Worm (Caenorhabditis elegans) whole organism, L2 larva: Measurements from ENCODE around the gene F10D7.3.
A peak's percentile ranks its signal among the peaks of the same experiment; 100 is the strongest.

Source experiments
- C34F6.9 ChIP-seq: fragments of 150-350 bp; optimal IDR thresholded peaks from 2 replicates; lab custom pipeline; 2014; ENCODE audit warnings: missing biosample characterization, missing genetic modification characterization
- R02D3.7 ChIP-seq: fragments of 150-350 bp; optimal IDR thresholded peaks from 2 replicates; lab custom pipeline; 2014; ENCODE audit warnings: missing biosample characterization, missing genetic modification characterization
- Y55F3AM.14 ChIP-seq: fragments of 200-800 bp; sonication (Bioruptor generic); optimal IDR thresholded peaks from 2 replicates; lab custom pipeline; 2018; ENCODE audit warnings: mild to moderate bottlenecking, missing genetic modification characterization, missing compliant biosample characterization
- ZK546.5 ChIP-seq: sonication (generic microtip); optimal IDR thresholded peaks from 2 replicates; lab custom pipeline; 2017; ENCODE audit warnings: missing biosample characterization, missing genetic modification characterization
- alr-1 ChIP-seq: fragments of 150-350 bp; optimal IDR thresholded peaks from 2 replicates; lab custom pipeline; 2014; ENCODE audit warnings: missing biosample characterization, missing genetic modification characterization
- aly-2 ChIP-seq: fragments of 150-350 bp; optimal IDR thresholded peaks from 2 replicates; lab custom pipeline; 2014; ENCODE audit warnings: missing biosample characterization, missing genetic modification characterization
- blmp-1 ChIP-seq: sonication (generic microtip); optimal IDR thresholded peaks from 2 replicates; lab custom pipeline; 2017; ENCODE audit warnings: missing genetic modification characterization, mild to moderate bottlenecking, missing compliant biosample characterization, antibody characterized with exemption, moderate library complexity; ENCODE audit not compliant: insufficient read depth
- ceh-16 ChIP-seq: fragments of 150-350 bp; optimal IDR thresholded peaks from 2 replicates; lab custom pipeline; 2014; ENCODE audit warnings: missing biosample characterization, missing genetic modification characterization
- ceh-82 ChIP-seq: fragments of 150-350 bp; optimal IDR thresholded peaks from 2 replicates; lab custom pipeline; 2014; ENCODE audit warnings: missing biosample characterization, missing genetic modification characterization
- crh-2 ChIP-seq: sonication (generic microtip); optimal IDR thresholded peaks from 2 replicates; lab custom pipeline; 2017; ENCODE audit warnings: missing biosample characterization, missing genetic modification characterization
- dmd-4 ChIP-seq: sonication (generic microtip); optimal IDR thresholded peaks from 2 replicates; lab custom pipeline; 2017; ENCODE audit warnings: missing biosample characterization, missing genetic modification characterization
- egl-27 ChIP-seq: sonication (generic microtip); optimal IDR thresholded peaks from 3 replicates; lab custom pipeline; 2017; ENCODE audit warnings: missing biosample characterization, missing genetic modification reagents, missing genetic modification characterization
- elt-1 ChIP-seq: fragments of 150-350 bp; optimal IDR thresholded peaks from 2 replicates; lab custom pipeline; 2014; ENCODE audit warnings: missing biosample characterization, missing genetic modification characterization
- elt-3 ChIP-seq: sonication (generic microtip); optimal IDR thresholded peaks from 2 replicates; lab custom pipeline; 2017; ENCODE audit warnings: missing biosample characterization, missing genetic modification characterization
- fos-1 ChIP-seq: fragments of 150-350 bp; optimal IDR thresholded peaks from 2 replicates; lab custom pipeline; 2014; ENCODE audit warnings: missing biosample characterization, missing genetic modification characterization
- lin-11 ChIP-seq: fragments of 150-350 bp; sonication (generic microtip); optimal IDR thresholded peaks from 2 replicates; lab custom pipeline; 2014; ENCODE audit warnings: missing biosample characterization, missing genetic modification characterization, inconsistent platforms, mixed read lengths
- lin-13 ChIP-seq: fragments of 150-350 bp; optimal IDR thresholded peaks from 2 replicates; lab custom pipeline; 2014; ENCODE audit warnings: missing biosample characterization, missing genetic modification reagents, missing genetic modification characterization
- lin-39 ChIP-seq: fragments of 150-350 bp; optimal IDR thresholded peaks from 2 replicates; lab custom pipeline; 2014; ENCODE audit warnings: missing biosample characterization, missing genetic modification reagents, missing genetic modification characterization
- lsy-2 ChIP-seq, 2 experiments: fragments of 150-350 bp in 1 of 2; sonication (generic microtip) in 1 of 2; optimal IDR thresholded peaks; 2 replicates each; lab custom pipeline; 2014 to 2017; ENCODE audit warnings: missing biosample characterization in 2 of 2, missing genetic modification characterization in 2 of 2
- mab-5 ChIP-seq: fragments of 150-350 bp; optimal IDR thresholded peaks from 2 replicates; lab custom pipeline; 2014; ENCODE audit warnings: missing biosample characterization, missing genetic modification characterization
- mdl-1 ChIP-seq, 2 experiments: fragments of 150-350 bp in 1 of 2; sonication (generic microtip) in 1 of 2; optimal IDR thresholded peaks; 2 replicates each; lab custom pipeline; 2017; ENCODE audit warnings: missing biosample characterization in 2 of 2, missing genetic modification characterization in 2 of 2
- nhr-10 ChIP-seq: sonication (generic microtip); optimal IDR thresholded peaks from 2 replicates; lab custom pipeline; 2017; ENCODE audit warnings: missing biosample characterization, missing genetic modification characterization
- nhr-129 ChIP-seq: fragments of 150-350 bp; optimal IDR thresholded peaks from 2 replicates; lab custom pipeline; 2014; ENCODE audit warnings: missing biosample characterization, missing genetic modification characterization
- nhr-21 ChIP-seq: fragments of 150-350 bp; optimal IDR thresholded peaks from 2 replicates; lab custom pipeline; 2014; ENCODE audit warnings: missing biosample characterization, missing genetic modification characterization
- nhr-23 ChIP-seq: fragments of 150-350 bp; optimal IDR thresholded peaks from 2 replicates; lab custom pipeline; 2014; ENCODE audit warnings: missing biosample characterization, missing genetic modification reagents, missing genetic modification characterization
- nhr-237 ChIP-seq: fragments of 150-350 bp; optimal IDR thresholded peaks from 2 replicates; lab custom pipeline; 2014; ENCODE audit warnings: missing biosample characterization, missing genetic modification characterization
- nhr-25 ChIP-seq: fragments of 150-350 bp; sonication (generic microtip); optimal IDR thresholded peaks from 3 replicates; lab custom pipeline; 2014; ENCODE audit warnings: missing biosample characterization, missing genetic modification characterization
- nhr-6 ChIP-seq: fragments of 150-350 bp; optimal IDR thresholded peaks from 2 replicates; lab custom pipeline; 2014; ENCODE audit warnings: missing biosample characterization, missing genetic modification characterization
- peb-1 ChIP-seq: fragments of 150-350 bp; optimal IDR thresholded peaks from 2 replicates; lab custom pipeline; 2014; ENCODE audit warnings: missing biosample characterization, missing genetic modification characterization
- sem-4 ChIP-seq: fragments of 150-350 bp; optimal IDR thresholded peaks from 2 replicates; lab custom pipeline; 2014; ENCODE audit warnings: missing biosample characterization, missing genetic modification reagents, missing genetic modification characterization
- skn-1 ChIP-seq: sonication (generic microtip); optimal IDR thresholded peaks from 2 replicates; lab custom pipeline; 2017; ENCODE audit warnings: missing biosample characterization, missing genetic modification characterization
- sma-3 ChIP-seq: sonication (generic microtip); optimal IDR thresholded peaks from 2 replicates; lab custom pipeline; 2016; ENCODE audit warnings: missing genetic modification reagents, missing genetic modification characterization, missing compliant biosample characterization
- sma-9 ChIP-seq, 2 experiments: fragments of 150-350 bp in 1 of 2; sonication (generic microtip) in 1 of 2; optimal IDR thresholded peaks; 2 replicates each; lab custom pipeline; 2014 to 2016; ENCODE audit warnings: missing genetic modification characterization in 2 of 2, mild to moderate bottlenecking in 1 of 2, missing biosample characterization in 1 of 2, missing compliant biosample characterization in 1 of 2, missing genetic modification reagents in 1 of 2, moderate library complexity in 1 of 2
- snpc-4 ChIP-seq: fragments of 150-350 bp; optimal IDR thresholded peaks from 2 replicates; lab custom pipeline; 2014; ENCODE audit warnings: missing biosample characterization, missing genetic modification characterization
- unc-39 ChIP-seq: fragments of 150-350 bp; optimal IDR thresholded peaks from 2 replicates; lab custom pipeline; 2014; ENCODE audit warnings: missing biosample characterization, missing genetic modification characterization
- unc-55 ChIP-seq: fragments of 150-350 bp; sonication (generic microtip); optimal IDR thresholded peaks from 3 replicates; lab custom pipeline; 2014; ENCODE audit warnings: missing biosample characterization, missing genetic modification reagents, missing genetic modification characterization
- unc-62 ChIP-seq: fragments of 150-350 bp; optimal IDR thresholded peaks from 2 replicates; lab custom pipeline; 2014; ENCODE audit warnings: missing biosample characterization, missing genetic modification reagents, missing genetic modification characterization
- zag-1 ChIP-seq: fragments of 150-350 bp; optimal IDR thresholded peaks from 2 replicates; lab custom pipeline; 2014; ENCODE audit warnings: missing biosample characterization, missing genetic modification characterization
- ztf-11 ChIP-seq: sonication (generic microtip); optimal IDR thresholded peaks from 2 replicates; lab custom pipeline; 2017; ENCODE audit warnings: missing biosample characterization, missing genetic modification characterization
- ztf-4 ChIP-seq: fragments of 150-350 bp; optimal IDR thresholded peaks from 2 replicates; lab custom pipeline; 2014; ENCODE audit warnings: missing biosample characterization, missing genetic modification characterization

The F10D7.3 gene

DNA sequence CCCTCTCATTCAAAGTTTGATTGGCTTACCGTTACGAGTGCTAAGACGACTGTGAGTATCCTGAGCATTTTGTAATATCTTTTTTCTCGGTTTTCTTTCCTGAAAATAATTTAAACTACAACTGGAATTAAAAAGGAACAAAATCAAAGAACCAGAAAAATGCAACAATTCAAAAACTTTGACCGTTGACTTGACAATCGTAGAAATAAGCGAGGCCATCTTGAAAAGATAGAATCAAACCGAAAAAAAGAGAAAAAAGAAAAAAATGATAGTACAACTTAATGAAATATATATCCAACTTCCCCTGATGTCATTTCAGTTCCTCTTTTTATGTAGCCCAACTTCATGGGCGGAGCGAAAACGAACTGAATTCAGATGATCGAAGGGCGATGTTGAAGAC, at the start of gene F10D7.3:
TSS of gene F10D7.3 (minus strand) at position 101 of the 400 bp plus-strand sequence.
- no peak for TF ChIP-seq nhr-25 (tag; lab: Kevin White, UChicago)
- TF ChIP-seq zag-1 (tag; lab: Kevin White, UChicago) = no peak
- TF ChIP-seq egl-27 (tag; lab: Kevin White, UChicago) = no peak
- TF ChIP-seq blmp-1 (tag; lab: Kevin White, UChicago) = no peak
- no peak for TF ChIP-seq ceh-16 (tag; lab: Kevin White, UChicago)
- TF ChIP-seq snpc-4 (tag; lab: Kevin White, UChicago) = no peak
- no peak for TF ChIP-seq ztf-11 (tag; lab: Kevin White, UChicago)
- no peak for TF ChIP-seq alr-1 (tag; lab: Kevin White, UChicago)
- TF ChIP-seq peb-1 = no peak
- TF ChIP-seq mab-5 (tag; lab: Kevin White, UChicago) = no peak
- TF ChIP-seq sma-9 (GFP tag; optimal IDR thresholded peaks at IDR 0.05; lab: Kevin White, UChicago) = no peak
- no peak for TF ChIP-seq sma-9 (tag; optimal IDR thresholded peaks at IDR 0.05; lab: Kevin White, UChicago)
- TF ChIP-seq lin-11 (tag; lab: Kevin White, UChicago) = no peak
- no peak for TF ChIP-seq crh-2 (tag; lab: Kevin White, UChicago)
- TF ChIP-seq Y55F3AM.14 (GFP tag; lab: Kevin White, UChicago) = no peak

- no peak for TF ChIP-seq nhr-23 (tag; lab: Kevin White, UChicago)
- no peak for TF ChIP-seq C34F6.9
- TF ChIP-seq sem-4 (tag; lab: Kevin White, UChicago) = peak; percentile 42
- no peak for TF ChIP-seq lin-13
- no peak for TF ChIP-seq dmd-4
- no peak for TF ChIP-seq unc-62 (GFP tag; lab: Kevin White, UChicago)
- peak; percentile 80 for TF ChIP-seq ceh-16 (tag; lab: Kevin White, UChicago)
- TF ChIP-seq sma-9 (GFP tag; optimal IDR thresholded peaks at IDR 0.05; lab: Kevin White, UChicago) = peak; percentile 40
- no peak for TF ChIP-seq sma-9 (tag; optimal IDR thresholded peaks at IDR 0.05; lab: Kevin White, UChicago)
- no peak for TF ChIP-seq Y55F3AM.14 (GFP tag; lab: Kevin White, UChicago)
- TF ChIP-seq lsy-2 (tag; optimal IDR thresholded peaks at IDR 0.05; lab: Kevin White, UChicago) = no peak
- TF ChIP-seq blmp-1 (tag; lab: Kevin White, UChicago) = peak; percentile 33
- TF ChIP-seq sma-3 = no peak
- peak; percentile 21 for TF ChIP-seq crh-2 (tag; lab: Kevin White, UChicago)
- TF ChIP-seq nhr-25 (tag; lab: Kevin White, UChicago) = peak; percentile 6
- TF ChIP-seq ceh-82 (tag; lab: Kevin White, UChicago) = no peak
- no peak for TF ChIP-seq unc-55
- no peak for TF ChIP-seq nhr-10 (tag; lab: Kevin White, UChicago)
- no peak for TF ChIP-seq snpc-4 (tag; lab: Kevin White, UChicago)
Observed at ce11 chrX:17423894-17424594, 49.6 kb upstream of the F10D7.3 start.

- TF ChIP-seq R02D3.7 (tag; lab: Kevin White, UChicago) (no peak), mab-5 (tag; lab: Kevin White, UChicago) (no peak), sem-4 (tag; lab: Kevin White, UChicago) (no peak), mdl-1 (tag; optimal IDR thresholded peaks at IDR 0.05; lab: Kevin White, UChicago) (no peak), elt-1 (tag; lab: Kevin White, UChicago) (no peak), sma-9 (GFP tag; optimal IDR thresholded peaks at IDR 0.05; lab: Kevin White, UChicago) (no peak), sma-9 (tag; optimal IDR thresholded peaks at IDR 0.05; lab: Kevin White, UChicago) (no peak), peb-1 (no peak), nhr-21 (tag; lab: Kevin White, UChicago) (no peak), ZK546.5 (tag; lab: Kevin White, UChicago) (no peak), dmd-4 (no peak), C34F6.9 (no peak), blmp-1 (tag; lab: Kevin White, UChicago) (no peak), unc-55 (no peak), egl-27 (tag; lab: Kevin White, UChicago) (no peak), Y55F3AM.14 (GFP tag; lab: Kevin White, UChicago) (no peak)
Observed at ce11 chrX:17422593-17422992, 48.2 kb upstream of the F10D7.3 start.

DNA sequence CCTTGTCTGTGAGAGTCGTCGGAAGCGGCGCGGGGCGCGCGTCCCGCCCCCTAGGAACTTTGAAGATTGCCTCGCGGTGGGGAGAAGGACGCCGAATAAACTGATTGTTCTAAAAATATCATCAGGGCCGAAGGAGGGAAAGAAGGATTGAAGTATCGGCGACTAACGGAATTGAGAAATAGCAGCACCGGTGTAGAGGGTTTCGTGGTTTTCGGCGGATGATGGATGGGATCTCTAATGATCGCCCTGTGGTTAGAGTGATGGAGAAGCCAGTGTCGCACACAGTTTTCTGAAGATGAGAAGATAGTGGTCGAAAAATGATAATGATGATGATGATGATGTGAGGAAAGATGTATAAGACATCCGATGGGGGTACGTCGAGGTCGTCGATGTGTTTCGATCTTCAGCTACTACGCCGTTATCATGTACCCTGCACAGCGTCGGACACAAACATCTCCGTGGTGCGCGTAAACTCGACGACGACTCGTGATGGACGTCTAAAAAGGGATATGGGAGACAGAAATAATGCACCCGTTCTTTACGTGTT, 47.2 kb upstream of the F10D7.3 start, which contains the start of gene osm-11:
TSS of gene osm-11 (minus strand) at position 51 of the 547 bp plus-strand sequence.
- TF ChIP-seq sma-3 = peak; percentile 15
- no peak for TF ChIP-seq elt-3 (tag; lab: Kevin White, UChicago)
- TF ChIP-seq blmp-1 (tag; lab: Kevin White, UChicago) = peak; percentile 66
- no peak for TF ChIP-seq nhr-10 (tag; lab: Kevin White, UChicago)
- TF ChIP-seq sma-9 (GFP tag; optimal IDR thresholded peaks at IDR 0.05; lab: Kevin White, UChicago) = peak; percentile 94
- TF ChIP-seq sma-9 (tag; optimal IDR thresholded peaks at IDR 0.05; lab: Kevin White, UChicago) = no peak
- TF ChIP-seq skn-1 = no peak
- TF ChIP-seq nhr-21 (tag; lab: Kevin White, UChicago) = peak; percentile 51
- TF ChIP-seq ztf-4 (tag; lab: Kevin White, UChicago) = peak; percentile 12
- peak; percentile 18 for TF ChIP-seq nhr-129 (tag; lab: Kevin White, UChicago)
- peak in 1 of 2 experiments; percentile 3 for TF ChIP-seq mdl-1 (tag; optimal IDR thresholded peaks at IDR 0.05; lab: Kevin White, UChicago)
- no peak for TF ChIP-seq aly-2 (tag; lab: Kevin White, UChicago)
- TF ChIP-seq lsy-2 (tag; optimal IDR thresholded peaks at IDR 0.05; lab: Kevin White, UChicago) = peak in 1 of 2 experiments; percentile 21
- no peak for TF ChIP-seq unc-39 (tag; lab: Kevin White, UChicago)
- no peak for TF ChIP-seq lin-39 (tag; lab: Kevin White, UChicago)
- TF ChIP-seq nhr-6 (tag; lab: Kevin White, UChicago) = no peak
- TF ChIP-seq crh-2 (tag; lab: Kevin White, UChicago) = no peak
- TF ChIP-seq nhr-237 (tag; lab: Kevin White, UChicago) = no peak
- peak; percentile 23 for TF ChIP-seq egl-27 (tag; lab: Kevin White, UChicago)
- TF ChIP-seq fos-1 (tag; lab: Kevin White, UChicago) = no peak
- TF ChIP-seq peb-1 = no peak
- TF ChIP-seq sem-4 (tag; lab: Kevin White, UChicago) = no peak
- no peak for TF ChIP-seq zag-1 (tag; lab: Kevin White, UChicago)
